Fruit fly (Drosophila melanogaster) whole organism, embryonic: ENCODE data around the gene CG33181.

Experiments
- Asciz ChIP-seq: fragments of 200-800 bp; sonication (Bioruptor generic); optimal IDR thresholded peaks from 2 replicates; lab custom pipeline; 2017; ENCODE audit warnings: missing biosample characterization, mild to moderate bottlenecking, missing genetic modification characterization, missing genetic modification reagents
- C15 ChIP-seq: fragments of 200-800 bp; sonication (Bioruptor generic); IDR thresholded peaks from 3 replicates; pipeline ENCODE4 v1.3.6; 2022; ENCODE audit warnings: missing biosample characterization, missing genetic modification characterization
- CG10565 ChIP-seq: fragments of 200-800 bp; sonication (Bioruptor generic); optimal IDR thresholded peaks from 3 replicates; lab custom pipeline; 2016; ENCODE audit warnings: missing biosample characterization, mild to moderate bottlenecking, missing genetic modification characterization
- CG10654 ChIP-seq: fragments of 200-800 bp; sonication (Bioruptor generic); optimal IDR thresholded peaks from 2 replicates; lab custom pipeline; 2016; ENCODE audit warnings: missing biosample characterization, missing genetic modification characterization
- CG11247 ChIP-seq: fragments of 200-800 bp; sonication (Bioruptor generic); IDR thresholded peaks from 2 replicates; pipeline ENCODE4 v1.3.6; 2022; ENCODE audit warnings: missing biosample characterization, missing genetic modification characterization
- CG11456 ChIP-seq: fragments of 200-800 bp; sonication (Bioruptor generic); IDR thresholded peaks from 3 replicates; pipeline ENCODE4 v1.3.6; 2022; ENCODE audit warnings: missing biosample characterization, missing genetic modification characterization
- CG12071 ChIP-seq: fragments of 200-800 bp; sonication (Bioruptor generic); optimal IDR thresholded peaks from 3 replicates; lab custom pipeline; 2018; ENCODE audit warnings: missing biosample characterization, mild to moderate bottlenecking, missing genetic modification characterization
- CG13894 ChIP-seq: fragments of 200-800 bp; sonication (Bioruptor generic); optimal IDR thresholded peaks from 3 replicates; lab custom pipeline; 2018; ENCODE audit warnings: missing biosample characterization, mild to moderate bottlenecking, missing genetic modification characterization, moderate library complexity
- CG14050 ChIP-seq: fragments of 200-800 bp; sonication (Bioruptor generic); IDR thresholded peaks from 3 replicates; pipeline ENCODE4 v1.3.6; 2022; ENCODE audit warnings: missing biosample characterization, missing genetic modification characterization
- CG15011 ChIP-seq: fragments of 200-800 bp; sonication (Bioruptor generic); optimal IDR thresholded peaks from 3 replicates; lab custom pipeline; 2018; ENCODE audit warnings: missing biosample characterization, mild to moderate bottlenecking, missing genetic modification characterization
- CG16779 ChIP-seq: fragments of 200-800 bp; sonication (Bioruptor generic); IDR thresholded peaks from 2 replicates; pipeline ENCODE4 v1.3.6; 2022; ENCODE audit warnings: missing biosample characterization, missing genetic modification characterization
- CG17359 ChIP-seq: fragments of 200-800 bp; sonication (Bioruptor generic); optimal IDR thresholded peaks from 3 replicates; lab custom pipeline; 2018; ENCODE audit warnings: missing biosample characterization, mild to moderate bottlenecking, missing genetic modification characterization, moderate library complexity
- CG2120 ChIP-seq: fragments of 200-800 bp; sonication (Bioruptor generic); optimal IDR thresholded peaks from 3 replicates; lab custom pipeline; 2016; ENCODE audit warnings: missing biosample characterization, missing genetic modification characterization
- CG4730 ChIP-seq: fragments of 200-800 bp; sonication (Bioruptor generic); IDR thresholded peaks from 2 replicates; pipeline ENCODE4 v1.3.6; 2022; ENCODE audit warnings: missing biosample characterization, missing genetic modification characterization
- CG8290 ChIP-seq, 3 experiments: fragments of 200-800 bp; sonication (Bioruptor generic); optimal IDR thresholded peaks; 2 replicates each; lab custom pipeline; 2016 to 2019; ENCODE audit warnings: missing biosample characterization in 3 of 3, missing genetic modification characterization in 3 of 3, mild to moderate bottlenecking in 2 of 3, moderate library complexity in 1 of 3
- CG9215 ChIP-seq: fragments of 200-800 bp; sonication (Bioruptor generic); IDR thresholded peaks from 2 replicates; pipeline ENCODE4 v1.3.6; 2022; ENCODE audit warnings: missing biosample characterization, missing genetic modification characterization
- CkIIα-i1 ChIP-seq: fragments of 200-800 bp; sonication (Bioruptor generic); IDR thresholded peaks from 2 replicates; pipeline ENCODE4 v1.3.6; 2022; ENCODE audit warnings: missing biosample characterization, missing genetic modification characterization
- CrebB ChIP-seq: fragments of 200-800 bp; sonication (Bioruptor generic); optimal IDR thresholded peaks from 3 replicates; lab custom pipeline; 2018; ENCODE audit warnings: missing biosample characterization, mild to moderate bottlenecking, missing genetic modification characterization
- Gsc ChIP-seq: fragments of 200-800 bp; sonication (Bioruptor generic); IDR thresholded peaks from 2 replicates; pipeline ENCODE4 v1.3.6; 2022; ENCODE audit warnings: missing biosample characterization, missing genetic modification characterization
- Hey ChIP-seq: fragments of 200-800 bp; sonication (Bioruptor generic); optimal IDR thresholded peaks from 3 replicates; lab custom pipeline; 2018; ENCODE audit warnings: missing biosample characterization, mild to moderate bottlenecking, missing genetic modification characterization
- HmgZ ChIP-seq: fragments of 200-800 bp; sonication (Bioruptor generic); optimal IDR thresholded peaks from 2 replicates; lab custom pipeline; 2018; ENCODE audit warnings: missing biosample characterization, mild to moderate bottlenecking, missing genetic modification characterization
- Kr ChIP-seq: fragments of 200-800 bp; sonication (Bioruptor generic); optimal IDR thresholded peaks from 2 replicates; lab custom pipeline; 2017; ENCODE audit warnings: missing biosample characterization, mild to moderate bottlenecking, missing genetic modification characterization
- Max ChIP-seq: fragments of 200-800 bp; sonication (Bioruptor generic); optimal IDR thresholded peaks from 2 replicates; lab custom pipeline; 2016; ENCODE audit warnings: missing biosample characterization, mild to moderate bottlenecking, missing genetic modification characterization
- NK7.1 ChIP-seq: fragments of 200-800 bp; sonication (Bioruptor generic); optimal IDR thresholded peaks from 3 replicates; lab custom pipeline; 2016; ENCODE audit warnings: missing biosample characterization, missing genetic modification characterization
- Stat92E ChIP-seq, 3 experiments: fragments of >200 bp in 2 of 3; fragments of 200-800 bp in 1 of 3; sonication (Bioruptor generic) in 1 of 3; optimal IDR thresholded peaks; 2 replicates each; lab custom pipeline; 2017 to 2019; ENCODE audit warnings: missing biosample characterization in 3 of 3, missing genetic modification characterization in 3 of 3, mild to moderate bottlenecking in 1 of 3, moderate library complexity in 1 of 3
- ap ChIP-seq: fragments of 200-800 bp; sonication (Bioruptor generic); IDR thresholded peaks from 2 replicates; pipeline ENCODE4 v1.3.6; 2022; ENCODE audit warnings: missing biosample characterization, missing genetic modification characterization
- ara ChIP-seq: fragments of 200-800 bp; sonication (Bioruptor generic); IDR thresholded peaks from 2 replicates; pipeline ENCODE4 v1.3.6; 2022; ENCODE audit warnings: missing biosample characterization, missing genetic modification characterization
- bab2 ChIP-seq: fragments of 200-800 bp; sonication (Bioruptor generic); optimal IDR thresholded peaks from 2 replicates; lab custom pipeline; 2016; ENCODE audit warnings: missing biosample characterization, missing genetic modification characterization
- bcd ChIP-seq: fragments of 200-800 bp; sonication (Bioruptor generic); optimal IDR thresholded peaks from 2 replicates; lab custom pipeline; 2017; ENCODE audit warnings: missing biosample characterization, mild to moderate bottlenecking, missing genetic modification characterization
- croc ChIP-seq: fragments of 200-800 bp; sonication (Bioruptor generic); conservative IDR thresholded peaks from 3 replicates; pipeline ENCODE4 v1.3.6; 2022; ENCODE audit warnings: missing biosample characterization, missing genetic modification characterization
- crol ChIP-seq: fragments of 200-800 bp; sonication (Bioruptor generic); IDR thresholded peaks from 2 replicates; pipeline ENCODE4 v1.3.6; 2022; ENCODE audit warnings: missing biosample characterization, missing genetic modification characterization
- crp ChIP-seq, 2 experiments: fragments of 200-800 bp; sonication (Bioruptor generic); optimal IDR thresholded peaks; 2 replicates in 1 of 2; 3 replicates in 1 of 2; lab custom pipeline; 2017; ENCODE audit warnings: missing biosample characterization in 2 of 2, missing genetic modification characterization in 2 of 2, mild to moderate bottlenecking in 1 of 2, moderate library complexity in 1 of 2
- cwo ChIP-seq: fragments of 200-800 bp; sonication (Bioruptor generic); optimal IDR thresholded peaks from 3 replicates; lab custom pipeline; 2017; ENCODE audit warnings: missing biosample characterization, missing genetic modification characterization, mild to moderate bottlenecking, moderate library complexity, missing genetic modification reagents
- danr ChIP-seq: fragments of 200-800 bp; sonication (Bioruptor generic); IDR thresholded peaks from 2 replicates; pipeline ENCODE4 v1.3.6; 2022; ENCODE audit warnings: missing biosample characterization, missing genetic modification characterization
- disco-r ChIP-seq: fragments of 200-800 bp; sonication (Bioruptor generic); optimal IDR thresholded peaks from 2 replicates; lab custom pipeline; 2016; ENCODE audit warnings: missing biosample characterization, missing genetic modification characterization
- dysf ChIP-seq: fragments of 200-800 bp; sonication (Bioruptor generic); IDR thresholded peaks from 3 replicates; pipeline ENCODE4 v1.3.6; 2022; ENCODE audit warnings: missing biosample characterization, missing genetic modification characterization
- insv ChIP-seq, 2 experiments: fragments of 200-800 bp; sonication (Bioruptor generic); optimal IDR thresholded peaks; 3 replicates each; lab custom pipeline; 2016 to 2018; ENCODE audit warnings: missing biosample characterization in 2 of 2, missing genetic modification characterization in 2 of 2
- inv ChIP-seq: fragments of 200-800 bp; sonication (Bioruptor generic); IDR thresholded peaks from 2 replicates; pipeline ENCODE4 v1.3.6; 2022; ENCODE audit warnings: missing biosample characterization, missing genetic modification characterization; ENCODE audit not compliant: partially characterized antibody
- kah ChIP-seq: fragments of 200-800 bp; sonication (Bioruptor generic); optimal IDR thresholded peaks from 2 replicates; lab custom pipeline; 2018; ENCODE audit warnings: missing biosample characterization, mild to moderate bottlenecking, missing genetic modification characterization
- lola ChIP-seq, 3 experiments: fragments of >200 bp in 2 of 3; fragments of 200-800 bp in 1 of 3; sonication (Bioruptor generic) in 1 of 3; optimal IDR thresholded peaks; 2 replicates each; lab custom pipeline; 2017 to 2019; ENCODE audit warnings: missing biosample characterization in 3 of 3, missing genetic modification characterization in 3 of 3, mild to moderate bottlenecking in 1 of 3, moderate library complexity in 1 of 3
- pan ChIP-seq, 4 experiments: fragments of >200 bp in 3 of 4; fragments of 200-800 bp in 1 of 4; sonication (Bioruptor generic) in 1 of 4; optimal IDR thresholded peaks in 3 of 4; IDR thresholded peaks in 1 of 4; 2 replicates each; pipeline versions ENCODE4 v1.3.6 to Lab custom; 2017 to 2022; ENCODE audit warnings: missing biosample characterization in 2 of 4, missing genetic modification characterization in 2 of 4, mixed read lengths in 1 of 4
- pho ChIP-seq: fragments of 200-800 bp; sonication (Bioruptor generic); optimal IDR thresholded peaks from 2 replicates; lab custom pipeline; 2016; ENCODE audit warnings: missing biosample characterization, missing genetic modification characterization
- prd ChIP-seq, 3 experiments: fragments of >200 bp in 2 of 3; fragments of 200-800 bp in 1 of 3; sonication (Bioruptor generic) in 1 of 3; optimal IDR thresholded peaks in 2 of 3; IDR thresholded peaks in 1 of 3; 2 replicates in 2 of 3; 3 replicates in 1 of 3; pipeline versions ENCODE4 v1.3.6 to Lab custom; 2017 to 2022; ENCODE audit warnings: missing biosample characterization in 1 of 3, missing genetic modification characterization in 1 of 3
- schlank ChIP-seq: fragments of 200-800 bp; sonication (Bioruptor generic); optimal IDR thresholded peaks from 2 replicates; lab custom pipeline; 2018; ENCODE audit warnings: missing biosample characterization, mild to moderate bottlenecking, missing genetic modification characterization
- so ChIP-seq: fragments of 200-800 bp; sonication (Bioruptor generic); IDR thresholded peaks from 3 replicates; pipeline ENCODE4 v1.3.6; 2022; ENCODE audit warnings: missing biosample characterization, missing genetic modification characterization
- unpg ChIP-seq: fragments of 200-800 bp; sonication (Bioruptor generic); optimal IDR thresholded peaks from 3 replicates; lab custom pipeline; 2018; ENCODE audit warnings: missing biosample characterization, mild to moderate bottlenecking, missing genetic modification characterization, moderate library complexity
- z ChIP-seq: fragments of 200-800 bp; sonication (Bioruptor generic); IDR thresholded peaks from 3 replicates; pipeline ENCODE4 v1.3.6; 2022; ENCODE audit warnings: missing biosample characterization, missing genetic modification characterization
- zf30C ChIP-seq: fragments of 200-800 bp; sonication (Bioruptor generic); optimal IDR thresholded peaks from 3 replicates; lab custom pipeline; 2018; ENCODE audit warnings: missing biosample characterization, mild to moderate bottlenecking, missing genetic modification characterization

CG33181 gene

DNA sequence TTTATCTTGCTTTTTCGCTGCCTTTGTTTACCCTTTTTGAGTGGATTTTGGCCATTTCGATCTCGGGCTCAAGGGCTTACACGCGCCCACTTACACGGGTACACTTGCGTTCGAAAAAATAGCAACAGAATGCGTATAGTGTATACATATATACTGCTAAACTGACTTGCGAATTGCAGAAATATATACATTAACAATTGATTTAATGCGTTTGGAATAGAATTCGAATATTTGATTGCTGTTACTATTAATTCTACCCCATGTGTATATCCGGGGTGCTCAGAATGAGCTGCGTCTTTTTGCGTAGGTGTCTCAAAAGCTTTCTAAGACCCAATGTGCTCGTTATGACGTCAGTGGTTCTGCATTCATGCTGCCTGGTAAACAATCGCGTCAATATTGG, 4.3 kb downstream of the CG33181 start (continued):
- TF ChIP-seq Stat92E (GFP tag; optimal IDR thresholded peaks at IDR 0.05; lab: Kevin White, UChicago): no peak
- peak; percentile 32 for TF ChIP-seq schlank (tag; lab: Kevin White, UChicago)
- TF ChIP-seq CG11456 (GFP tag; lab: Robert Waterston, UW): peak; percentile 58; the same call in 1 of the 3 replicates
- peak; percentile 16; the same call in 1 of the 3 replicates for TF ChIP-seq CG14050
- peak; percentile 68 for TF ChIP-seq CG2120 (GFP tag; lab: Kevin White, UChicago)
- no peak for TF ChIP-seq zf30C (GFP tag; lab: Kevin White, UChicago)
- peak; percentile 70 for TF ChIP-seq so (GFP tag; lab: Robert Waterston, UW)
- peak; percentile 48 for TF ChIP-seq Hey
- 0 out of 2 replicates have a peak, but pooled peaks have one; percentile 32 for TF ChIP-seq CG4730 (GFP tag; lab: Robert Waterston, UW)
- TF ChIP-seq crp (GFP tag; optimal IDR thresholded peaks at IDR 0.05; lab: Kevin White, UChicago): no peak
- TF ChIP-seq CG15011 (GFP tag; lab: Kevin White, UChicago): peak; percentile 29
- TF ChIP-seq ap (GFP tag; lab: Robert Waterston, UW): 0 out of 2 replicates have a peak, but pooled peaks have one; percentile 18
- 0 out of 2 replicates have a peak, but pooled peaks have one; percentile 5 for TF ChIP-seq CkIIα-i1 (GFP tag; lab: Robert Waterston, UW)
- no peak for TF ChIP-seq CG10565 (GFP tag; lab: Kevin White, UChicago)
- TF ChIP-seq bcd (GFP tag; lab: Kevin White, UChicago): peak; percentile 14
- TF ChIP-seq CG11247 (GFP tag; lab: Robert Waterston, UW): peak; percentile 38; the same call in 1 of the 2 replicates
- TF ChIP-seq C15 (GFP tag; lab: Robert Waterston, UW): 0 out of 3 replicates have a peak, but pooled peaks have one; percentile 20
- TF ChIP-seq CG9215 (GFP tag; lab: Robert Waterston, UW): no peak
- no peak for TF ChIP-seq CG16779 (GFP tag; lab: Robert Waterston, UW)
- peak; percentile 27; the same call in 1 of the 2 replicates for TF ChIP-seq danr (GFP tag; lab: Robert Waterston, UW)
- TF ChIP-seq croc: no peak
- TF ChIP-seq Gsc (GFP tag; lab: Robert Waterston, UW): no peak
- TF ChIP-seq disco-r: peak; percentile 8
- TF ChIP-seq CG12071 (GFP tag; lab: Kevin White, UChicago): peak; percentile 51
- TF ChIP-seq CG13894: peak; percentile 16
- no peak for TF ChIP-seq Kr
- TF ChIP-seq pho (GFP tag; lab: Kevin White, UChicago): peak; percentile 51
- no peak for TF ChIP-seq Asciz
- TF ChIP-seq CrebB (tag; lab: Kevin White, UChicago): no peak
- TF ChIP-seq NK7.1: peak; percentile 12
- no peak for TF ChIP-seq CG8290 (GFP tag; optimal IDR thresholded peaks at IDR 0.05; lab: Kevin White, UChicago)
- peak in 1 of 2 experiments; percentile 87 for TF ChIP-seq CG8290 (tag; optimal IDR thresholded peaks at IDR 0.05; lab: Kevin White, UChicago)
- no peak for TF ChIP-seq inv (GFP tag; lab: Robert Waterston, UW)
- TF ChIP-seq Max (GFP tag; lab: Kevin White, UChicago): peak; percentile 2
- no peak for TF ChIP-seq kah
- peak; percentile 58; the same call in 1 of the 3 replicates for TF ChIP-seq z
- peak; percentile 40; the same call in 1 of the 2 replicates for TF ChIP-seq ara (GFP tag; lab: Robert Waterston, UW)
- TF ChIP-seq cwo: peak; percentile 36
- no peak for TF ChIP-seq insv (GFP tag; optimal IDR thresholded peaks at IDR 0.05; lab: Kevin White, UChicago)
- peak; percentile 81 for TF ChIP-seq dysf (GFP tag; lab: Robert Waterston, UW)
- TF ChIP-seq CG10654 (GFP tag; lab: Kevin White, UChicago): no peak
- TF ChIP-seq bab2 (GFP tag; lab: Kevin White, UChicago): peak; percentile 75
- peak; percentile 20 for TF ChIP-seq CG17359 (tag; lab: Kevin White, UChicago)
- no peak for TF ChIP-seq pan (optimal IDR thresholded peaks at IDR 0.05; lab: Kevin White, UChicago)
- peak in 1 of 2 experiments; percentile 41 for TF ChIP-seq pan (GFP tag; optimal IDR thresholded peaks at IDR 0.05 in 1 of 2, IDR thresholded peaks at IDR 0.05 in 1 of 2)
- no peak for TF ChIP-seq crol
- no peak for TF ChIP-seq prd (optimal IDR thresholded peaks at IDR 0.05; lab: Kevin White, UChicago)
- TF ChIP-seq prd (GFP tag; IDR thresholded peaks at IDR 0.05; lab: Robert Waterston, UW): peak; percentile 48; the same call in 1 of the 3 replicates
- peak; percentile 51 for TF ChIP-seq unpg (GFP tag; lab: Kevin White, UChicago)
- TF ChIP-seq HmgZ (tag; lab: Kevin White, UChicago): peak; percentile 36
- TF ChIP-seq lola (GFP tag; optimal IDR thresholded peaks at IDR 0.05; lab: Kevin White, UChicago): no peak
